Fruit fly (Drosophila melanogaster) whole organism, embryonic: ENCODE measurements around the gene Sgs5bis.

ENCODE experiments used
- Bgb ChIP-seq: fragments of 200-800 bp; sonication (Bioruptor generic); IDR thresholded peaks from 2 replicates; pipeline ENCODE4 v1.3.6; 2022; ENCODE audit warnings: missing biosample characterization, missing genetic modification characterization; ENCODE audit not compliant: partially characterized antibody
- CG10147 ChIP-seq: fragments of 200-800 bp; sonication (Bioruptor generic); optimal IDR thresholded peaks from 2 replicates; lab custom pipeline; 2019; ENCODE audit warnings: missing biosample characterization, mild to moderate bottlenecking, missing genetic modification characterization, moderate library complexity
- CG10979 ChIP-seq: fragments of 200-800 bp; sonication (Bioruptor generic); optimal IDR thresholded peaks from 2 replicates; lab custom pipeline; 2018; ENCODE audit warnings: missing biosample characterization, mild to moderate bottlenecking, missing genetic modification characterization, moderate library complexity
- CG12155 ChIP-seq: fragments of 200-800 bp; sonication (Bioruptor generic); optimal IDR thresholded peaks from 3 replicates; lab custom pipeline; 2016; ENCODE audit warnings: missing biosample characterization, missing genetic modification characterization
- CG18599 ChIP-seq: fragments of 200-800 bp; sonication (Bioruptor generic); optimal IDR thresholded peaks from 3 replicates; lab custom pipeline; 2017; ENCODE audit warnings: missing biosample characterization, missing genetic modification characterization, mild to moderate bottlenecking, moderate library complexity, missing genetic modification reagents
- CG2712 ChIP-seq: fragments of 200-800 bp; optimal IDR thresholded peaks from 3 replicates; lab custom pipeline; 2019; ENCODE audit warnings: missing biosample characterization, mild to moderate bottlenecking, missing genetic modification characterization, moderate library complexity
- CG3065 ChIP-seq: fragments of 200-800 bp; sonication (Bioruptor generic); optimal IDR thresholded peaks from 2 replicates; lab custom pipeline; 2016; ENCODE audit warnings: missing biosample characterization, missing genetic modification characterization
- CG3847 ChIP-seq: fragments of 200-800 bp; sonication (Bioruptor generic); IDR thresholded peaks from 2 replicates; pipeline ENCODE4 v1.3.6; 2022; ENCODE audit warnings: missing biosample characterization, missing genetic modification characterization
- CG42726 ChIP-seq: fragments of 200-800 bp; sonication (Bioruptor generic); IDR thresholded peaks from 2 replicates; pipeline ENCODE4 v1.3.6; 2022; ENCODE audit warnings: missing biosample characterization, missing genetic modification characterization; ENCODE audit not compliant: partially characterized antibody
- CG4404 ChIP-seq: fragments of 200-800 bp; sonication (Bioruptor generic); IDR thresholded peaks from 2 replicates; pipeline ENCODE4 v1.3.6; 2022; ENCODE audit warnings: missing biosample characterization, missing genetic modification characterization
- CG8478 ChIP-seq: fragments of >200 bp; optimal IDR thresholded peaks from 2 replicates; lab custom pipeline; 2018
- CG9817 ChIP-seq: fragments of 200-800 bp; sonication (Bioruptor generic); optimal IDR thresholded peaks from 2 replicates; lab custom pipeline; 2018; ENCODE audit warnings: missing biosample characterization, mild to moderate bottlenecking, missing genetic modification characterization, moderate library complexity
- CTCF ChIP-seq: fragments of 200-800 bp; sonication (Bioruptor generic); optimal IDR thresholded peaks from 2 replicates; lab custom pipeline; 2017; ENCODE audit warnings: missing biosample characterization, mild to moderate bottlenecking, missing genetic modification characterization, moderate library complexity
- Dbx ChIP-seq: fragments of 200-800 bp; sonication (Bioruptor generic); IDR thresholded peaks from 3 replicates; pipeline ENCODE4 v1.3.6; 2022; ENCODE audit warnings: missing biosample characterization, missing genetic modification characterization
- Dfd ChIP-seq, 2 experiments: fragments of >200 bp; optimal IDR thresholded peaks; 2 replicates each; lab custom pipeline; 2017; ENCODE audit warnings: missing biosample characterization in 2 of 2, missing genetic modification characterization in 2 of 2
- Dp ChIP-seq: fragments of 200-800 bp; sonication (Bioruptor generic); optimal IDR thresholded peaks from 2 replicates; lab custom pipeline; 2018; ENCODE audit warnings: missing biosample characterization, mild to moderate bottlenecking, missing genetic modification characterization, moderate library complexity
- Dref ChIP-seq: fragments of 200-800 bp; sonication (Bioruptor generic); IDR thresholded peaks from 2 replicates; pipeline ENCODE4 v1.3.6; 2022; ENCODE audit warnings: missing biosample characterization, missing genetic modification characterization
- Eip74EF ChIP-seq, 2 experiments: fragments of 200-800 bp in 1 of 2; fragments of >200 bp in 1 of 2; sonication (Bioruptor generic) in 1 of 2; optimal IDR thresholded peaks; 2 replicates each; lab custom pipeline; 2017 to 2019; ENCODE audit warnings: missing biosample characterization in 2 of 2, missing genetic modification characterization in 2 of 2, mild to moderate bottlenecking in 1 of 2, moderate library complexity in 1 of 2
- Fer1 ChIP-seq: fragments of 200-800 bp; sonication (Bioruptor generic); optimal IDR thresholded peaks from 2 replicates; lab custom pipeline; 2017; ENCODE audit warnings: missing biosample characterization, mild to moderate bottlenecking, missing genetic modification characterization
- Fer2 ChIP-seq: fragments of 200-800 bp; sonication (Bioruptor generic); optimal IDR thresholded peaks from 2 replicates; lab custom pipeline; 2018; ENCODE audit warnings: missing biosample characterization, mild to moderate bottlenecking, missing genetic modification characterization, moderate library complexity
- HHEX ChIP-seq: fragments of 200-800 bp; sonication (Bioruptor generic); optimal IDR thresholded peaks from 3 replicates; lab custom pipeline; 2017; ENCODE audit warnings: missing biosample characterization, mild to moderate bottlenecking, missing genetic modification characterization, missing genetic modification reagents
- Hey ChIP-seq: fragments of 200-800 bp; sonication (Bioruptor generic); optimal IDR thresholded peaks from 3 replicates; lab custom pipeline; 2018; ENCODE audit warnings: missing biosample characterization, mild to moderate bottlenecking, missing genetic modification characterization
- HmgD ChIP-seq: fragments of 200-800 bp; sonication (Bioruptor generic); optimal IDR thresholded peaks from 3 replicates; lab custom pipeline; 2016; ENCODE audit warnings: missing biosample characterization, missing genetic modification characterization
- Hmr ChIP-seq: fragments of 200-800 bp; sonication (Bioruptor generic); optimal IDR thresholded peaks from 3 replicates; lab custom pipeline; 2017; ENCODE audit warnings: mild to moderate bottlenecking, missing biosample characterization, missing genetic modification reagents, missing genetic modification characterization
- Kr ChIP-seq: fragments of 200-800 bp; sonication (Bioruptor generic); optimal IDR thresholded peaks from 2 replicates; lab custom pipeline; 2017; ENCODE audit warnings: missing biosample characterization, mild to moderate bottlenecking, missing genetic modification characterization
- MBD-R2 ChIP-seq: fragments of 200-800 bp; sonication (Bioruptor generic); IDR thresholded peaks from 2 replicates; pipeline ENCODE4 v1.3.6; 2022; ENCODE audit warnings: missing biosample characterization, missing genetic modification characterization
- NC2α ChIP-seq: fragments of 200-800 bp; sonication (Bioruptor generic); optimal IDR thresholded peaks from 2 replicates; lab custom pipeline; 2016; ENCODE audit warnings: missing biosample characterization, missing genetic modification characterization
- Optix ChIP-seq: fragments of 200-800 bp; sonication (Bioruptor generic); IDR thresholded peaks from 3 replicates; pipeline ENCODE4 v1.3.6; 2022; ENCODE audit warnings: missing biosample characterization, missing genetic modification characterization
- Sry-δ ChIP-seq: fragments of 200-800 bp; sonication (Bioruptor generic); optimal IDR thresholded peaks from 2 replicates; lab custom pipeline; 2016; ENCODE audit warnings: missing biosample characterization, missing genetic modification characterization
- ab ChIP-seq: fragments of 200-800 bp; sonication (Bioruptor generic); optimal IDR thresholded peaks from 2 replicates; lab custom pipeline; 2016; ENCODE audit warnings: missing biosample characterization, missing genetic modification characterization
- abd-A ChIP-seq: fragments of 200-800 bp; sonication (Bioruptor generic); optimal IDR thresholded peaks from 3 replicates; lab custom pipeline; 2019; ENCODE audit warnings: missing biosample characterization, mild to moderate bottlenecking, missing genetic modification characterization, moderate library complexity
- ato ChIP-seq: fragments of 200-800 bp; sonication (Bioruptor generic); IDR thresholded peaks from 2 replicates; pipeline ENCODE4 v1.3.6; 2022; ENCODE audit warnings: missing biosample characterization, missing genetic modification characterization; ENCODE audit not compliant: partially characterized antibody
- bab2 ChIP-seq: fragments of 200-800 bp; sonication (Bioruptor generic); optimal IDR thresholded peaks from 2 replicates; lab custom pipeline; 2016; ENCODE audit warnings: missing biosample characterization, missing genetic modification characterization
- chif ChIP-seq, 2 experiments: fragments of 200-800 bp; sonication (Bioruptor generic); optimal IDR thresholded peaks; 3 replicates each; lab custom pipeline; 2016; ENCODE audit warnings: missing biosample characterization in 2 of 2, missing genetic modification characterization in 2 of 2
- danr ChIP-seq: fragments of 200-800 bp; sonication (Bioruptor generic); IDR thresholded peaks from 2 replicates; pipeline ENCODE4 v1.3.6; 2022; ENCODE audit warnings: missing biosample characterization, missing genetic modification characterization
- dati ChIP-seq: fragments of 200-800 bp; sonication (Bioruptor generic); IDR thresholded peaks from 2 replicates; pipeline ENCODE4 v1.3.6; 2022; ENCODE audit warnings: missing biosample characterization, missing genetic modification characterization
- eyg ChIP-seq: fragments of 200-800 bp; sonication (Bioruptor generic); optimal IDR thresholded peaks from 3 replicates; lab custom pipeline; 2016; ENCODE audit warnings: missing biosample characterization, missing genetic modification characterization
- fu2 ChIP-seq: fragments of 200-800 bp; sonication (Bioruptor generic); optimal IDR thresholded peaks from 2 replicates; lab custom pipeline; 2016; ENCODE audit warnings: missing biosample characterization, missing genetic modification characterization
- her ChIP-seq: fragments of 200-800 bp; sonication (Bioruptor generic); optimal IDR thresholded peaks from 2 replicates; lab custom pipeline; 2016; ENCODE audit warnings: missing biosample characterization, missing genetic modification characterization
- jumu ChIP-seq: fragments of 200-800 bp; sonication (Bioruptor generic); optimal IDR thresholded peaks from 3 replicates; lab custom pipeline; 2016; ENCODE audit warnings: missing biosample characterization, missing genetic modification characterization
- kay ChIP-seq: fragments of 200-800 bp; sonication (Bioruptor generic); optimal IDR thresholded peaks from 2 replicates; lab custom pipeline; 2016; ENCODE audit warnings: missing biosample characterization, missing genetic modification characterization
- ken ChIP-seq: fragments of 200-800 bp; sonication (Bioruptor generic); IDR thresholded peaks from 3 replicates; pipeline ENCODE4 v1.3.6; 2022; ENCODE audit warnings: missing biosample characterization, missing genetic modification characterization
- knrl ChIP-seq: fragments of 200-800 bp; sonication (Bioruptor generic); IDR thresholded peaks from 3 replicates; pipeline ENCODE4 v1.3.6; 2022; ENCODE audit warnings: missing biosample characterization, missing genetic modification characterization; ENCODE audit not compliant: partially characterized antibody
- lmd ChIP-seq: fragments of 200-800 bp; sonication (Bioruptor generic); IDR thresholded peaks from 2 replicates; pipeline ENCODE4 v1.3.6; 2022; ENCODE audit warnings: missing biosample characterization, missing genetic modification characterization
- mam ChIP-seq: fragments of 200-800 bp; sonication (Bioruptor generic); optimal IDR thresholded peaks from 3 replicates; lab custom pipeline; 2016; ENCODE audit warnings: missing biosample characterization, missing genetic modification characterization
- mirr ChIP-seq: fragments of 200-800 bp; sonication (Bioruptor generic); optimal IDR thresholded peaks from 3 replicates; lab custom pipeline; 2018; ENCODE audit warnings: missing biosample characterization, mild to moderate bottlenecking, missing genetic modification characterization
- nerfin-2 ChIP-seq: fragments of 200-800 bp; sonication (Bioruptor generic); IDR thresholded peaks from 2 replicates; pipeline ENCODE4 v1.3.6; 2022; ENCODE audit warnings: missing biosample characterization, missing genetic modification characterization; ENCODE audit not compliant: partially characterized antibody
- p53 ChIP-seq: fragments of 200-800 bp; sonication (Bioruptor generic); optimal IDR thresholded peaks from 2 replicates; lab custom pipeline; 2016; ENCODE audit warnings: missing biosample characterization, missing genetic modification characterization
- pfk ChIP-seq: fragments of 200-800 bp; sonication (Bioruptor generic); optimal IDR thresholded peaks from 2 replicates; lab custom pipeline; 2018; ENCODE audit warnings: missing biosample characterization, mild to moderate bottlenecking, missing genetic modification characterization, moderate library complexity
- ranshi ChIP-seq: fragments of 200-800 bp; sonication (Bioruptor generic); IDR thresholded peaks from 2 replicates; pipeline ENCODE4 v1.3.6; 2022; ENCODE audit warnings: missing biosample characterization, missing genetic modification characterization
- sima ChIP-seq: fragments of 200-800 bp; sonication (Bioruptor generic); optimal IDR thresholded peaks from 2 replicates; lab custom pipeline; 2016; ENCODE audit warnings: missing biosample characterization, missing genetic modification characterization
- zen ChIP-seq: fragments of 200-800 bp; sonication (Bioruptor generic); optimal IDR thresholded peaks from 3 replicates; lab custom pipeline; 2018; ENCODE audit warnings: missing biosample characterization, mild to moderate bottlenecking, missing genetic modification characterization, moderate library complexity

Gene Sgs5bis

dm6 chr3R:17619726-17620282 lies 25.6 kb downstream of the Sgs5bis start (continued):
- TF ChIP-seq CG3065 (GFP tag; lab: Kevin White, UChicago) (no peak), jumu (GFP tag; lab: Kevin White, UChicago) (no peak), CG10979 (peak; percentile 31), Sry-δ (GFP tag; lab: Kevin White, UChicago) (no peak), mam (GFP tag; lab: Kevin White, UChicago) (no peak), CTCF (GFP tag; lab: Kevin White, UChicago) (no peak), eyg (GFP tag; lab: Kevin White, UChicago) (no peak), nerfin-2 (GFP tag; lab: Robert Waterston, UW) (peak; percentile 86), ranshi (GFP tag; lab: Robert Waterston, UW) (no peak), pfk (GFP tag; lab: Kevin White, UChicago) (no peak), bab2 (GFP tag; lab: Kevin White, UChicago) (no peak), CG2712 (peak; percentile 41), Bgb (GFP tag; lab: Robert Waterston, UW) (peak; percentile 86), p53 (GFP tag; lab: Kevin White, UChicago) (no peak), NC2α (GFP tag; lab: Kevin White, UChicago) (no peak), CG42726 (GFP tag; lab: Robert Waterston, UW) (peak; percentile 86), fu2 (GFP tag; lab: Kevin White, UChicago) (no peak), HmgD (no peak), danr (GFP tag; lab: Robert Waterston, UW) (no peak), Hmr (no peak), zen (no peak), HHEX (GFP tag; lab: Kevin White, UChicago) (no peak), kay (GFP tag; lab: Kevin White, UChicago) (no peak), dati (GFP tag; lab: Robert Waterston, UW) (no peak), CG3847 (no peak), CG4404 (GFP tag; lab: Robert Waterston, UW) (no peak), abd-A (tag; lab: Kevin White, UChicago) (no peak), Dbx (GFP tag; lab: Robert Waterston, UW) (no peak), CG8478 (lab: Kevin White, UChicago) (no peak), Dref (GFP tag; lab: Robert Waterston, UW) (no peak), Dfd (GFP tag; optimal IDR thresholded peaks at IDR 0.05; lab: Kevin White, UChicago) (no peak), Eip74EF (GFP tag; optimal IDR thresholded peaks at IDR 0.05; lab: Kevin White, UChicago) (peak in 1 of 2 experiments; percentile 41), Optix (GFP tag; lab: Robert Waterston, UW) (no peak), Hey (no peak), ab (GFP tag; lab: Kevin White, UChicago) (no peak), CG10147 (GFP tag; lab: Kevin White, UChicago) (no peak), CG9817 (tag; lab: Kevin White, UChicago) (no peak), lmd (GFP tag; lab: Robert Waterston, UW) (no peak), mirr (peak; percentile 43), ken (GFP tag; lab: Robert Waterston, UW) (no peak), Dp (no peak), Fer1 (peak; percentile 61), CG12155 (GFP tag; lab: Kevin White, UChicago) (no peak), chif (GFP tag; optimal IDR thresholded peaks at IDR 0.05; lab: Kevin White, UChicago) (no peak), sima (GFP tag; lab: Kevin White, UChicago) (no peak), knrl (GFP tag; lab: Robert Waterston, UW) (peak; percentile 80), Fer2 (tag; lab: Kevin White, UChicago) (no peak), Kr (GFP tag; lab: Kevin White, UChicago) (no peak), MBD-R2 (GFP tag; lab: Robert Waterston, UW) (no peak), ato (GFP tag; lab: Robert Waterston, UW) (peak; percentile 90), her (GFP tag; lab: Kevin White, UChicago) (no peak), CG18599 (GFP tag; lab: Kevin White, UChicago) (no peak)
